Worm (Caenorhabditis elegans) whole organism, L1 larva: Measurements from ENCODE around the gene sqv-7.
"Not testable (repeated sequence)": the region's sequence is repeated elsewhere in the genome, so short reads cannot be mapped to it uniquely, and the experiment has no call there.

Experiments used
- C16A3.4 ChIP-seq: fragments of 150-350 bp; optimal IDR thresholded peaks from 2 replicates; lab custom pipeline; 2014; ENCODE audit warnings: missing biosample characterization, missing genetic modification characterization
- Y116A8C.19 ChIP-seq: sonication (generic microtip); optimal IDR thresholded peaks from 2 replicates; lab custom pipeline; 2016; ENCODE audit warnings: missing compliant biosample characterization, missing genetic modification characterization, borderline replicate concordance
- ceh-8 ChIP-seq: fragments of 200-800 bp; sonication (Bioruptor generic); optimal IDR thresholded peaks from 2 replicates; lab custom pipeline; 2018; ENCODE audit warnings: mild to moderate bottlenecking, missing genetic modification characterization, moderate library complexity, missing compliant biosample characterization
- ceh-82 ChIP-seq, 3 experiments: fragments of 150-350 bp in 1 of 3; sonication (generic microtip) in 2 of 3; optimal IDR thresholded peaks; 2 replicates each; lab custom pipeline; 2014 to 2017; ENCODE audit warnings: missing biosample characterization in 3 of 3, missing genetic modification characterization in 3 of 3
- dpl-1 ChIP-seq, 3 experiments: fragments of 150-350 bp in 2 of 3; sonication (generic microtip) in 1 of 3; optimal IDR thresholded peaks; 2 replicates each; lab custom pipeline; 2014 to 2017; ENCODE audit warnings: missing biosample characterization in 3 of 3, missing genetic modification characterization in 3 of 3, missing genetic modification reagents in 3 of 3
- dsc-1 ChIP-seq: sonication (generic microtip); optimal IDR thresholded peaks from 2 replicates; lab custom pipeline; 2016; ENCODE audit warnings: mild to moderate bottlenecking, missing genetic modification characterization, missing compliant biosample characterization
- efl-1 ChIP-seq, 4 experiments: fragments of 150-350 bp; optimal IDR thresholded peaks in 3 of 4; peaks in 1 of 4; 1 replicate in 1 of 4; 2 replicates in 3 of 4; lab custom pipeline; 2014; ENCODE audit warnings: missing biosample characterization in 2 of 4, missing genetic modification characterization in 2 of 4, missing genetic modification reagents in 2 of 4
- efl-3 ChIP-seq: fragments of 200-800 bp; sonication (Bioruptor generic); optimal IDR thresholded peaks from 2 replicates; lab custom pipeline; 2018; ENCODE audit warnings: mild to moderate bottlenecking, missing genetic modification characterization, missing compliant biosample characterization
- egl-13 ChIP-seq: sonication (generic microtip); optimal IDR thresholded peaks from 2 replicates; lab custom pipeline; 2016; ENCODE audit warnings: missing genotype, missing genetic modification reagents, missing genetic modification characterization, missing compliant biosample characterization
- elt-2 ChIP-seq: sonication (generic microtip); optimal IDR thresholded peaks from 2 replicates; lab custom pipeline; 2016; ENCODE audit warnings: missing genetic modification characterization, mild to moderate bottlenecking, inconsistent platforms, missing compliant biosample characterization, missing genetic modification reagents
- elt-3 ChIP-seq, 6 experiments: fragments of 150-350 bp in 1 of 6; sonication (generic microtip); optimal IDR thresholded peaks; 2 replicates each; lab custom pipeline; 2017 to 2018; ENCODE audit warnings: missing biosample characterization in 6 of 6, missing genetic modification characterization in 6 of 6, inconsistent platforms in 1 of 6
- fos-1 ChIP-seq: fragments of 150-350 bp; optimal IDR thresholded peaks from 2 replicates; lab custom pipeline; 2014; ENCODE audit warnings: missing biosample characterization, missing genetic modification characterization
- irx-1 ChIP-seq: sonication (generic microtip); optimal IDR thresholded peaks from 2 replicates; lab custom pipeline; 2016; ENCODE audit warnings: missing genetic modification characterization, missing compliant biosample characterization
- jun-1 ChIP-seq: fragments of 150-350 bp; optimal IDR thresholded peaks from 2 replicates; lab custom pipeline; 2014; ENCODE audit warnings: missing biosample characterization, missing genetic modification reagents, missing genetic modification characterization
- lin-15B ChIP-seq: fragments of 150-350 bp; sonication (generic microtip); optimal IDR thresholded peaks from 3 replicates; lab custom pipeline; 2014; ENCODE audit warnings: missing biosample characterization, missing genetic modification characterization
- lin-35 ChIP-seq, 2 experiments: fragments of 150-350 bp; optimal IDR thresholded peaks; 2 replicates each; lab custom pipeline; 2014; ENCODE audit warnings: missing biosample characterization in 2 of 2, missing genetic modification characterization in 2 of 2, missing genetic modification reagents in 2 of 2
- lir-3 ChIP-seq: sonication (generic microtip); optimal IDR thresholded peaks from 2 replicates; lab custom pipeline; 2016; ENCODE audit warnings: mild to moderate bottlenecking, missing genetic modification characterization, moderate library complexity, missing compliant biosample characterization; ENCODE audit not compliant: poor library complexity
- mab-9 ChIP-seq: fragments of 200-800 bp; sonication (Bioruptor generic); IDR thresholded peaks from 2 replicates; pipeline ENCODE4 v1.3.6; 2022; ENCODE audit warnings: missing genetic modification reagents, missing genetic modification characterization, missing compliant biosample characterization
- nhr-19 ChIP-seq: fragments of 200-800 bp; sonication (Bioruptor generic); conservative IDR thresholded peaks from 2 replicates; pipeline ENCODE4 v1.3.6; 2022; ENCODE audit warnings: missing genetic modification characterization, missing compliant biosample characterization
- nhr-20 ChIP-seq: sonication (generic microtip); optimal IDR thresholded peaks from 2 replicates; lab custom pipeline; 2016; ENCODE audit warnings: mild to moderate bottlenecking, missing genetic modification characterization, missing compliant biosample characterization
- nhr-237 ChIP-seq: fragments of 150-350 bp; optimal IDR thresholded peaks from 2 replicates; lab custom pipeline; 2014; ENCODE audit warnings: missing biosample characterization, missing genetic modification characterization
- nhr-47 ChIP-seq: sonication (generic microtip); optimal IDR thresholded peaks from 2 replicates; lab custom pipeline; 2016; ENCODE audit warnings: mild to moderate bottlenecking, missing genetic modification characterization, moderate library complexity, missing compliant biosample characterization
- nhr-71 ChIP-seq: sonication (generic microtip); optimal IDR thresholded peaks from 2 replicates; lab custom pipeline; 2016; ENCODE audit warnings: mild to moderate bottlenecking, missing genetic modification characterization, moderate library complexity, missing compliant biosample characterization
- nhr-90 ChIP-seq: sonication (generic microtip); optimal IDR thresholded peaks from 2 replicates; lab custom pipeline; 2016; ENCODE audit warnings: mild to moderate bottlenecking, missing genetic modification characterization, missing compliant biosample characterization; ENCODE audit not compliant: poor library complexity
- pax-3 ChIP-seq: fragments of 200-800 bp; sonication (Bioruptor generic); optimal IDR thresholded peaks from 2 replicates; lab custom pipeline; 2018; ENCODE audit warnings: mild to moderate bottlenecking, missing genetic modification characterization, moderate library complexity, missing compliant biosample characterization
- pqm-1 ChIP-seq: sonication (generic microtip); optimal IDR thresholded peaks from 3 replicates; lab custom pipeline; 2017; ENCODE audit warnings: missing biosample characterization, missing genetic modification characterization
- rnt-1 ChIP-seq: sonication (generic microtip); optimal IDR thresholded peaks from 2 replicates; lab custom pipeline; 2016; ENCODE audit warnings: mild to moderate bottlenecking, missing genetic modification characterization, moderate library complexity, missing compliant biosample characterization
- snpc-4 ChIP-seq: fragments of 150-350 bp; optimal IDR thresholded peaks from 2 replicates; lab custom pipeline; 2014; ENCODE audit warnings: missing biosample characterization, missing genetic modification characterization
- snu-23 ChIP-seq: sonication (generic microtip); optimal IDR thresholded peaks from 2 replicates; lab custom pipeline; 2016; ENCODE audit warnings: missing genetic modification characterization, missing compliant biosample characterization
- sptf-1 ChIP-seq: fragments of 150-350 bp; optimal IDR thresholded peaks from 2 replicates; lab custom pipeline; 2014; ENCODE audit warnings: missing biosample characterization, missing genetic modification characterization
- sup-37 ChIP-seq: fragments of 200-800 bp; sonication (Bioruptor generic); optimal IDR thresholded peaks from 2 replicates; lab custom pipeline; 2018; ENCODE audit warnings: mild to moderate bottlenecking, missing genetic modification characterization, missing compliant biosample characterization
- tbx-2 ChIP-seq: sonication (generic microtip); optimal IDR thresholded peaks from 2 replicates; lab custom pipeline; 2016; ENCODE audit warnings: missing genetic modification characterization, missing compliant biosample characterization
- unc-98 ChIP-seq: fragments of 200-800 bp; sonication (Bioruptor generic); IDR thresholded peaks from 2 replicates; pipeline ENCODE4 v1.3.6; 2022; ENCODE audit warnings: missing genetic modification characterization, missing compliant biosample characterization
- vab-15 ChIP-seq: sonication (generic microtip); optimal IDR thresholded peaks from 2 replicates; lab custom pipeline; 2017; ENCODE audit warnings: missing genotype, mild to moderate bottlenecking, missing genetic modification characterization, missing compliant biosample characterization
- xbp-1 ChIP-seq: sonication (generic microtip); optimal IDR thresholded peaks from 2 replicates; lab custom pipeline; 2016; ENCODE audit warnings: missing genetic modification characterization, missing compliant biosample characterization
- zag-1 ChIP-seq: fragments of 150-350 bp; optimal IDR thresholded peaks from 2 replicates; lab custom pipeline; 2014; ENCODE audit warnings: missing biosample characterization, missing genetic modification characterization
- zip-4 ChIP-seq: fragments of 200-800 bp; sonication (Bioruptor generic); optimal IDR thresholded peaks from 2 replicates; lab custom pipeline; 2018; ENCODE audit warnings: mild to moderate bottlenecking, missing genetic modification characterization, moderate library complexity, missing compliant biosample characterization
- ztf-11 ChIP-seq, 2 experiments: sonication (generic microtip); optimal IDR thresholded peaks; 2 replicates each; lab custom pipeline; 2016 to 2017; ENCODE audit warnings: missing genetic modification characterization in 2 of 2, missing biosample characterization in 1 of 2, missing compliant biosample characterization in 1 of 2

Gene sqv-7

ce11 chrII:7022370-7023001 lies 10.0 kb upstream of the sqv-7 start, which contains the start of the genes lst-6 and lst-5 (continued):
- TF ChIP-seq elt-2 (peak; percentile 75), dpl-1 (GFP tag; optimal IDR thresholded peaks at IDR 0.05; lab: Kevin White, UChicago) (peak; percentile 34 to 77 (median 73)), snpc-4 (peak; percentile 56), vab-15 (tag; lab: Kevin White, UChicago) (no peak), ztf-11 (tag; optimal IDR thresholded peaks at IDR 0.05; lab: Kevin White, UChicago) (no peak), pqm-1 (no peak), egl-13 (tag; lab: Kevin White, UChicago) (peak; percentile 56), mab-9 (GFP tag; lab: Robert Waterston, UW) (no peak), zag-1 (tag; lab: Kevin White, UChicago) (no peak), pax-3 (tag; lab: Kevin White, UChicago) (no peak), fos-1 (tag; lab: Kevin White, UChicago) (no peak), nhr-47 (peak; percentile 80), jun-1 (tag; lab: Kevin White, UChicago) (peak; percentile 40), xbp-1 (tag; lab: Kevin White, UChicago) (peak; percentile 76), lir-3 (peak; percentile 44), sup-37 (peak; percentile 10), unc-98 (no peak), snu-23 (GFP tag; lab: Kevin White, UChicago) (peak; percentile 76), nhr-20 (peak; percentile 72), nhr-90 (peak; percentile 10), ceh-8 (GFP tag; lab: Kevin White, UChicago) (peak; percentile 5), lin-15B (tag; lab: Kevin White, UChicago) (peak; percentile 50), efl-1 (optimal IDR thresholded peaks at IDR 0.05; lab: Kevin White, UChicago) (peak; percentile 61 to 73), efl-1 (GFP tag; optimal IDR thresholded peaks at IDR 0.05 in 1 of 2; lab: Kevin White, UChicago) (peak; percentile 67 to 97), nhr-71 (tag; lab: Kevin White, UChicago) (peak; percentile 84), elt-3 (tag; optimal IDR thresholded peaks at IDR 0.05; lab: Kevin White, UChicago) (no peak), rnt-1 (tag; lab: Kevin White, UChicago) (peak; percentile 60), Y116A8C.19 (tag; lab: Kevin White, UChicago) (no peak), efl-3 (GFP tag; lab: Kevin White, UChicago) (no peak), lin-35 (GFP tag; optimal IDR thresholded peaks at IDR 0.05; lab: Kevin White, UChicago) (peak; percentile 63 to 82), C16A3.4 (tag; lab: Kevin White, UChicago) (peak; percentile 69)

DNA sequence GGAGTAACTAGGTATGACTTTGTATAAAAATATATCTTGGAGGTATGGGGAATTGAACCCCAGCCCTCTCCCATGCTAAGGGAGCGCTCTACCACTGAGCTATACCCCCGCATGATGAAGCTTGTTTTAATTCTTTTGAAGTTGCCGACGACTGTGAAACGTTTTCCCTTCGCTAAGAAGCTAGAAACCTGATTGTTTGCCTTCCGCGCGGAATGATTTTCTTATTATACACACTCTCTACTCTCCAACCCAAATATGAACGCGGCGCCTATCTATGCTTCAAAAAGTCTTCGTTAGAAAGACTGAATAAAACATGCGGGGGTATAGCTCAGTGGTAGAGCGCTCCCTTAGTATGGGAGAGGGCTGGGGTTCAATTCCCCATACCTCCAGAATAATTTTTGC lies 9.5 kb downstream of the sqv-7 start:
- TF ChIP-seq tbx-2 (no peak), zip-4 (GFP tag; lab: Kevin White, UChicago) (no peak), sptf-1 (tag; lab: Kevin White, UChicago) (no peak), dsc-1 (peak; percentile 0), ceh-82 (tag; optimal IDR thresholded peaks at IDR 0.05; lab: Kevin White, UChicago) (no peak), irx-1 (no peak), nhr-237 (tag; lab: Kevin White, UChicago) (no peak)

ce11 chrII:7001405-7001804 lies 11.1 kb downstream of the sqv-7 start:
- not testable (repeated sequence) for TF ChIP-seq efl-1 (optimal IDR thresholded peaks at IDR 0.05; lab: Kevin White, UChicago)
- TF ChIP-seq efl-1 (GFP tag; optimal IDR thresholded peaks at IDR 0.05 in 1 of 2; lab: Kevin White, UChicago), result peak in 1 of 2 experiments; percentile 64
- TF ChIP-seq lin-35 (GFP tag; optimal IDR thresholded peaks at IDR 0.05; lab: Kevin White, UChicago), result peak in 1 of 2 experiments; percentile 23
- TF ChIP-seq nhr-19 (GFP tag; lab: Robert Waterston, UW), result peak; percentile 31; the same call in 1 of the 2 replicates
- TF ChIP-seq nhr-71 (tag; lab: Kevin White, UChicago), result peak; percentile 13
- TF ChIP-seq, all 84 proteins: peak for 4; not testable (repeated sequence) for 80
